Worm (Caenorhabditis elegans): ENCODE measurements around the gene F54H5.14.

The F54H5.14 gene

ce11 chrII:6588605-6589292, 36.5 kb downstream of the F54H5.14 start, which contains the start of gene icd-1:
icd-1 (minus strand) TSS chrII:6588655.
- TF ChIP-seq ceh-43 (GFP tag; optimal IDR thresholded peaks at IDR 0.05) (no peak), nhr-28 (tag; optimal IDR thresholded peaks at IDR 0.05) (no peak), hlh-1 (tag; optimal IDR thresholded peaks at IDR 0.05) (peak; percentile 56), blmp-1 (tag; optimal IDR thresholded peaks at IDR 0.05) (no peak), lsy-2 (tag; optimal IDR thresholded peaks at IDR 0.05) (peak; percentile 84), lin-32 (GFP tag; optimal IDR thresholded peaks at IDR 0.05) (no peak), snpc-4 (tag; optimal IDR thresholded peaks at IDR 0.05) (no peak), ces-1 (GFP tag; optimal IDR thresholded peaks at IDR 0.05) (peak; percentile 94), M03D4.4 (tag; optimal IDR thresholded peaks at IDR 0.05) (peak; percentile 63), unc-120 (tag; optimal IDR thresholded peaks at IDR 0.05; ENCODE audit: poor library complexity, severe bottlenecking) (peak; percentile 99), nhr-76 (tag; optimal IDR thresholded peaks at IDR 0.05) (no peak), nhr-12 (tag; optimal IDR thresholded peaks at IDR 0.05) (no peak), unc-39 (tag; optimal IDR thresholded peaks at IDR 0.05) (no peak), cnd-1 (tag; optimal IDR thresholded peaks at IDR 0.05) (peak; percentile 31), pha-4 (tag; optimal IDR thresholded peaks at IDR 0.05) (peak; percentile 71), zip-8 (tag; optimal IDR thresholded peaks at IDR 0.05) (no peak), ztf-11 (tag; optimal IDR thresholded peaks at IDR 0.05) (peak; percentile 67), sptf-1 (tag; optimal IDR thresholded peaks at IDR 0.05) (peak; percentile 71), drap-1 (GFP tag; optimal IDR thresholded peaks at IDR 0.05) (no peak), ham-2 (GFP tag; optimal IDR thresholded peaks at IDR 0.05) (peak; percentile 89), nhr-2 (tag; optimal IDR thresholded peaks at IDR 0.05) (peak; percentile 15), sem-2 (GFP tag; optimal IDR thresholded peaks at IDR 0.05) (no peak), mep-1 (tag; optimal IDR thresholded peaks at IDR 0.05) (peak; percentile 93), lin-13 (tag; optimal IDR thresholded peaks at IDR 0.05) (peak; percentile 88), nhr-237 (tag; optimal IDR thresholded peaks at IDR 0.05) (peak; percentile 93), elt-3 (tag; optimal IDR thresholded peaks at IDR 0.05) (peak; percentile 91), elt-1 (tag; optimal IDR thresholded peaks at IDR 0.05; ENCODE audit: borderline replicate concordance, insufficient read depth) (no peak), ceh-39 (tag; optimal IDR thresholded peaks at IDR 0.05) (peak; percentile 71), tbx-8 (GFP tag; optimal IDR thresholded peaks at IDR 0.05) (no peak), flh-1 (GFP tag; optimal IDR thresholded peaks at IDR 0.05) (no peak), bed-3 (GFP tag; optimal IDR thresholded peaks at IDR 0.05) (no peak), ceh-83 (GFP tag; optimal IDR thresholded peaks at IDR 0.05) (peak; percentile 58), mls-2 (tag; optimal IDR thresholded peaks at IDR 0.05) (peak; percentile 63), unc-62 (GFP tag; optimal IDR thresholded peaks at IDR 0.05) (peak; percentile 96), mab-5 (tag; optimal IDR thresholded peaks at IDR 0.05) (peak; percentile 34)

ce11 chrII:6587264-6587870, 37.8 kb downstream of the F54H5.14 start, which contains the start of gene C56C10.7:
C56C10.7 (minus strand) TSS chrII:6587575.
- TF ChIP-seq drap-1 (GFP tag; optimal IDR thresholded peaks at IDR 0.05) (no peak), pha-4 (tag; optimal IDR thresholded peaks at IDR 0.05) (no peak), mab-5 (tag; optimal IDR thresholded peaks at IDR 0.05) (no peak), unc-120 (tag; optimal IDR thresholded peaks at IDR 0.05; ENCODE audit: poor library complexity, severe bottlenecking) (no peak), lin-13 (tag; optimal IDR thresholded peaks at IDR 0.05) (no peak), sem-2 (GFP tag; optimal IDR thresholded peaks at IDR 0.05) (no peak), bed-3 (GFP tag; optimal IDR thresholded peaks at IDR 0.05) (no peak), ceh-83 (GFP tag; optimal IDR thresholded peaks at IDR 0.05) (no peak), nhr-28 (tag; optimal IDR thresholded peaks at IDR 0.05) (no peak), M03D4.4 (tag; optimal IDR thresholded peaks at IDR 0.05) (no peak), elt-3 (tag; optimal IDR thresholded peaks at IDR 0.05) (no peak), nhr-76 (tag; optimal IDR thresholded peaks at IDR 0.05) (no peak)

- TF ChIP-seq nhr-237 (tag; optimal IDR thresholded peaks at IDR 0.05) (no peak), ceh-83 (GFP tag; optimal IDR thresholded peaks at IDR 0.05) (no peak), mab-5 (tag; optimal IDR thresholded peaks at IDR 0.05) (no peak), ces-1 (GFP tag; optimal IDR thresholded peaks at IDR 0.05) (no peak), nhr-2 (tag; optimal IDR thresholded peaks at IDR 0.05) (no peak), zip-8 (tag; optimal IDR thresholded peaks at IDR 0.05) (no peak), ztf-11 (tag; optimal IDR thresholded peaks at IDR 0.05) (no peak)
Observed at ce11 chrII:6582758-6583157, 42.4 kb downstream of the F54H5.14 start, which contains the start of gene C56C10.4. C56C10.4 (plus strand) TSS chrII:6583058.

Data from whole organism, mixed stage, embryonic.